Fruit fly (Drosophila melanogaster): ENCODE data around the gene CG10804.

- TF ChIP-seq Sin3A (optimal IDR thresholded peaks at IDR 0.05) (no peak), insv (optimal IDR thresholded peaks at IDR 0.05) (no peak), ttk (optimal IDR thresholded peaks at IDR 0.05) (no peak), psq (optimal IDR thresholded peaks at IDR 0.05) (no peak)
Observed at dm6 chrX:3476009-3476408, 6.1 kb downstream of the CG10804 start.
